Fruit fly (Drosophila melanogaster): ENCODE results near the gene Hsc70-1.

The Hsc70-1 gene

dm6 chr3L:14006704-14007126 lies 32.9 kb downstream of the Hsc70-1 start (continued):
- no peak for TF ChIP-seq CG3726 (GFP tag; IDR thresholded peaks at IDR 0.05)
- no peak for TF ChIP-seq tap (tag; optimal IDR thresholded peaks at IDR 0.05)
- TF ChIP-seq pho (GFP tag; optimal IDR thresholded peaks at IDR 0.05), result peak; percentile 9

- TF ChIP-seq CG4360 (GFP tag; IDR thresholded peaks at IDR 0.05) (peak; percentile 37; the same call in 1 of the 2 replicates), Dfd (GFP tag; optimal IDR thresholded peaks at IDR 0.05) (peak in 1 of 2 experiments; percentile 77), CG2202 (tag; optimal IDR thresholded peaks at IDR 0.05) (no peak), Mes4 (GFP tag; optimal IDR thresholded peaks at IDR 0.05) (no peak)
Measured at dm6 chr3L:14025736-14026135, 51.9 kb downstream of the Hsc70-1 start.

All from whole organism, embryonic.